Fruit fly (Drosophila melanogaster) whole organism, embryonic: ENCODE data around the gene CG16719.

Experiments used
- Atf3 ChIP-seq: fragments of 200-800 bp; sonication (Bioruptor generic); optimal IDR thresholded peaks from 3 replicates; lab custom pipeline; 2016; ENCODE audit warnings: missing biosample characterization, missing genetic modification characterization
- Atf6 ChIP-seq: fragments of 200-800 bp; sonication (Bioruptor generic); IDR thresholded peaks from 2 replicates; pipeline ENCODE4 v1.3.6; 2022; ENCODE audit warnings: missing biosample characterization, missing genetic modification characterization
- Bdp1 ChIP-seq: fragments of 200-800 bp; sonication (Bioruptor generic); optimal IDR thresholded peaks from 3 replicates; lab custom pipeline; 2016; ENCODE audit warnings: missing biosample characterization, missing genetic modification characterization
- BtbVII ChIP-seq: fragments of 200-800 bp; sonication (Bioruptor generic); optimal IDR thresholded peaks from 3 replicates; lab custom pipeline; 2017; ENCODE audit warnings: missing biosample characterization, mild to moderate bottlenecking, missing genetic modification characterization
- CG10431 ChIP-seq: fragments of 200-800 bp; sonication (Bioruptor generic); optimal IDR thresholded peaks from 3 replicates; lab custom pipeline; 2018; ENCODE audit warnings: missing biosample characterization, mild to moderate bottlenecking, missing genetic modification characterization
- CG12299 ChIP-seq: fragments of 200-800 bp; sonication (Bioruptor generic); optimal IDR thresholded peaks from 2 replicates; lab custom pipeline; 2018; ENCODE audit warnings: missing biosample characterization, mild to moderate bottlenecking, missing genetic modification characterization
- CG13424 ChIP-seq: fragments of 200-800 bp; sonication (Bioruptor generic); optimal IDR thresholded peaks from 2 replicates; lab custom pipeline; 2019; ENCODE audit warnings: missing biosample characterization, mild to moderate bottlenecking, missing genetic modification characterization, moderate library complexity
- CG13775 ChIP-seq: fragments of 200-800 bp; sonication (Bioruptor generic); optimal IDR thresholded peaks from 3 replicates; lab custom pipeline; 2017; ENCODE audit warnings: missing biosample characterization, mild to moderate bottlenecking, missing genetic modification characterization
- CG14860 ChIP-seq: fragments of 200-800 bp; sonication (Bioruptor generic); IDR thresholded peaks from 3 replicates; pipeline ENCODE4 v1.3.6; 2022; ENCODE audit warnings: missing biosample characterization, missing genetic modification characterization; ENCODE audit not compliant: partially characterized antibody
- CG2875 ChIP-seq: fragments of 200-800 bp; sonication (Bioruptor generic); optimal IDR thresholded peaks from 2 replicates; lab custom pipeline; 2017; ENCODE audit warnings: missing biosample characterization, mild to moderate bottlenecking, missing genetic modification characterization, missing genetic modification reagents
- CG4424 ChIP-seq: fragments of 200-800 bp; sonication (Bioruptor generic); optimal IDR thresholded peaks from 3 replicates; lab custom pipeline; 2016; ENCODE audit warnings: missing biosample characterization, missing genetic modification characterization
- CG5180 ChIP-seq: fragments of 200-800 bp; sonication (Bioruptor generic); optimal IDR thresholded peaks from 3 replicates; lab custom pipeline; 2017; ENCODE audit warnings: missing biosample characterization, missing genetic modification characterization, mild to moderate bottlenecking, moderate library complexity, missing genetic modification reagents
- CG6689 ChIP-seq: fragments of 200-800 bp; sonication (Bioruptor generic); IDR thresholded peaks from 2 replicates; pipeline ENCODE4 v1.3.6; 2022; ENCODE audit warnings: missing biosample characterization, missing genetic modification characterization
- CG7271 ChIP-seq: fragments of 200-800 bp; sonication (Bioruptor generic); optimal IDR thresholded peaks from 2 replicates; lab custom pipeline; 2018; ENCODE audit warnings: missing biosample characterization, mild to moderate bottlenecking, missing genetic modification characterization, moderate library complexity
- CG7372 ChIP-seq: fragments of 200-800 bp; sonication (Bioruptor generic); IDR thresholded peaks from 2 replicates; pipeline ENCODE4 v1.3.6; 2022; ENCODE audit warnings: missing biosample characterization, missing genetic modification characterization
- CG8388 ChIP-seq: fragments of 200-800 bp; sonication (Bioruptor generic); optimal IDR thresholded peaks from 2 replicates; lab custom pipeline; 2019; ENCODE audit warnings: missing biosample characterization, mild to moderate bottlenecking, missing genetic modification characterization, moderate library complexity
- CG8765 ChIP-seq: fragments of 200-800 bp; sonication (Bioruptor generic); IDR thresholded peaks from 2 replicates; pipeline ENCODE4 v1.3.6; 2022; ENCODE audit warnings: missing biosample characterization, missing genetic modification characterization
- Dbx ChIP-seq: fragments of 200-800 bp; sonication (Bioruptor generic); IDR thresholded peaks from 3 replicates; pipeline ENCODE4 v1.3.6; 2022; ENCODE audit warnings: missing biosample characterization, missing genetic modification characterization
- Deaf1 ChIP-seq: fragments of 200-800 bp; optimal IDR thresholded peaks from 3 replicates; lab custom pipeline; 2019; ENCODE audit warnings: missing biosample characterization, mild to moderate bottlenecking, missing genetic modification characterization, moderate library complexity
- Dip3 ChIP-seq: fragments of 200-800 bp; sonication (Bioruptor generic); optimal IDR thresholded peaks from 3 replicates; lab custom pipeline; 2016; ENCODE audit warnings: missing biosample characterization, missing genetic modification characterization
- H15 ChIP-seq: fragments of 200-800 bp; sonication (Bioruptor generic); IDR thresholded peaks from 3 replicates; pipeline ENCODE4 v1.3.6; 2022; ENCODE audit warnings: missing biosample characterization, missing genetic modification characterization
- HmgD ChIP-seq: fragments of 200-800 bp; sonication (Bioruptor generic); optimal IDR thresholded peaks from 3 replicates; lab custom pipeline; 2016; ENCODE audit warnings: missing biosample characterization, missing genetic modification characterization
- Max ChIP-seq: fragments of 200-800 bp; sonication (Bioruptor generic); optimal IDR thresholded peaks from 2 replicates; lab custom pipeline; 2016; ENCODE audit warnings: missing biosample characterization, mild to moderate bottlenecking, missing genetic modification characterization
- NK7.1 ChIP-seq: fragments of 200-800 bp; sonication (Bioruptor generic); optimal IDR thresholded peaks from 3 replicates; lab custom pipeline; 2016; ENCODE audit warnings: missing biosample characterization, missing genetic modification characterization
- Opbp ChIP-seq: fragments of 200-800 bp; sonication (Bioruptor generic); IDR thresholded peaks from 3 replicates; pipeline ENCODE4 v1.3.6; 2022; ENCODE audit warnings: missing biosample characterization, missing genetic modification characterization; ENCODE audit not compliant: partially characterized antibody
- Scr ChIP-seq: fragments of 200-800 bp; sonication (Bioruptor generic); IDR thresholded peaks from 2 replicates; pipeline ENCODE4 v1.3.6; 2022; ENCODE audit warnings: missing biosample characterization, missing genetic modification characterization; ENCODE audit not compliant: partially characterized antibody
- Sin3A ChIP-seq: fragments of >200 bp; optimal IDR thresholded peaks from 2 replicates; lab custom pipeline; 2018
- Sry-β ChIP-seq: fragments of 200-800 bp; sonication (Bioruptor generic); optimal IDR thresholded peaks from 2 replicates; lab custom pipeline; 2018; ENCODE audit warnings: missing biosample characterization, mild to moderate bottlenecking, missing genetic modification characterization, moderate library complexity
- Trl ChIP-seq, 3 experiments: fragments of >200 bp in 2 of 3; fragments of 200-800 bp in 1 of 3; sonication (Bioruptor generic) in 1 of 3; optimal IDR thresholded peaks; 2 replicates in 1 of 3; 3 replicates in 2 of 3; lab custom pipeline; 2016 to 2017; ENCODE audit warnings: missing biosample characterization in 1 of 3, missing genetic modification characterization in 1 of 3
- Vsx1 ChIP-seq: fragments of 200-800 bp; sonication (Bioruptor generic); optimal IDR thresholded peaks from 2 replicates; lab custom pipeline; 2017; ENCODE audit warnings: missing biosample characterization, mild to moderate bottlenecking, missing genetic modification characterization, missing genetic modification reagents
- bigmax ChIP-seq: fragments of 200-800 bp; sonication (Bioruptor generic); optimal IDR thresholded peaks from 2 replicates; lab custom pipeline; 2018; ENCODE audit warnings: missing biosample characterization, mild to moderate bottlenecking, missing genetic modification characterization
- cg ChIP-seq: fragments of 200-800 bp; sonication (Bioruptor generic); optimal IDR thresholded peaks from 3 replicates; lab custom pipeline; 2019; ENCODE audit warnings: missing biosample characterization, mild to moderate bottlenecking, missing genetic modification characterization, moderate library complexity
- chif ChIP-seq, 2 experiments: fragments of 200-800 bp; sonication (Bioruptor generic); optimal IDR thresholded peaks; 3 replicates each; lab custom pipeline; 2016; ENCODE audit warnings: missing biosample characterization in 2 of 2, missing genetic modification characterization in 2 of 2
- chinmo ChIP-seq: fragments of 200-800 bp; sonication (Bioruptor generic); IDR thresholded peaks from 4 replicates; pipeline ENCODE4 v1.3.6; 2022; ENCODE audit warnings: missing biosample characterization, missing genetic modification characterization; ENCODE audit not compliant: partially characterized antibody
- croc ChIP-seq: fragments of 200-800 bp; sonication (Bioruptor generic); conservative IDR thresholded peaks from 3 replicates; pipeline ENCODE4 v1.3.6; 2022; ENCODE audit warnings: missing biosample characterization, missing genetic modification characterization
- dysf ChIP-seq: fragments of 200-800 bp; sonication (Bioruptor generic); IDR thresholded peaks from 3 replicates; pipeline ENCODE4 v1.3.6; 2022; ENCODE audit warnings: missing biosample characterization, missing genetic modification characterization
- fu2 ChIP-seq: fragments of 200-800 bp; sonication (Bioruptor generic); optimal IDR thresholded peaks from 2 replicates; lab custom pipeline; 2016; ENCODE audit warnings: missing biosample characterization, missing genetic modification characterization
- hb ChIP-seq: fragments of 200-800 bp; sonication (Bioruptor generic); IDR thresholded peaks from 3 replicates; pipeline ENCODE4 v1.3.6; 2022; ENCODE audit warnings: missing biosample characterization, missing genetic modification characterization; ENCODE audit not compliant: partially characterized antibody
- her ChIP-seq: fragments of 200-800 bp; sonication (Bioruptor generic); optimal IDR thresholded peaks from 2 replicates; lab custom pipeline; 2016; ENCODE audit warnings: missing biosample characterization, missing genetic modification characterization
- kay ChIP-seq: fragments of 200-800 bp; sonication (Bioruptor generic); optimal IDR thresholded peaks from 2 replicates; lab custom pipeline; 2016; ENCODE audit warnings: missing biosample characterization, missing genetic modification characterization
- mirr ChIP-seq: fragments of 200-800 bp; sonication (Bioruptor generic); optimal IDR thresholded peaks from 3 replicates; lab custom pipeline; 2018; ENCODE audit warnings: missing biosample characterization, mild to moderate bottlenecking, missing genetic modification characterization
- nerfin-2 ChIP-seq: fragments of 200-800 bp; sonication (Bioruptor generic); IDR thresholded peaks from 2 replicates; pipeline ENCODE4 v1.3.6; 2022; ENCODE audit warnings: missing biosample characterization, missing genetic modification characterization; ENCODE audit not compliant: partially characterized antibody
- sens ChIP-seq: fragments of 200-800 bp; sonication (Bioruptor generic); peaks from one replicate; lab custom pipeline; 2016; ENCODE audit warnings: missing biosample characterization, missing genetic modification characterization
- toy ChIP-seq: fragments of 200-800 bp; sonication (Bioruptor generic); IDR thresholded peaks from 2 replicates; pipeline ENCODE4 v1.3.6; 2022; ENCODE audit warnings: missing biosample characterization, missing genetic modification characterization
- wdn ChIP-seq: fragments of 200-800 bp; sonication (Bioruptor generic); IDR thresholded peaks from 2 replicates; pipeline ENCODE4 v1.3.6; 2022; ENCODE audit warnings: missing biosample characterization, missing genetic modification characterization
- zfh2 ChIP-seq: fragments of 200-800 bp; sonication (Bioruptor generic); optimal IDR thresholded peaks from 2 replicates; lab custom pipeline; 2016; ENCODE audit warnings: missing biosample characterization, missing genetic modification characterization

Gene CG16719

dm6 chr3L:9688674-9689073 is 3.7 kb downstream of the CG16719 start:
- TF ChIP-seq sens (GFP tag; lab: Kevin White, UChicago) (peak; percentile 29), Dbx (GFP tag; lab: Robert Waterston, UW) (no peak)

- no peak for TF ChIP-seq Opbp (GFP tag; lab: Robert Waterston, UW)
- 0 out of 2 replicates have a peak, but pooled peaks have one; percentile 37 for TF ChIP-seq Atf6 (GFP tag; lab: Robert Waterston, UW)
- peak in 1 of 2 experiments; percentile 5 for TF ChIP-seq Trl (optimal IDR thresholded peaks at IDR 0.05; lab: Kevin White, UChicago)
- TF ChIP-seq Trl (GFP tag; optimal IDR thresholded peaks at IDR 0.05; lab: Kevin White, UChicago), result no peak
- peak; percentile 17 for TF ChIP-seq cg
- no peak for TF ChIP-seq HmgD (GFP tag; lab: Kevin White, UChicago)
- TF ChIP-seq CG7372, result peak; percentile 59; the same call in 1 of the 2 replicates
- no peak for TF ChIP-seq zfh2 (GFP tag; lab: Kevin White, UChicago)
- no peak for TF ChIP-seq mirr (GFP tag; lab: Kevin White, UChicago)
- no peak for TF ChIP-seq Deaf1
- TF ChIP-seq chif (GFP tag; optimal IDR thresholded peaks at IDR 0.05; lab: Kevin White, UChicago), result no peak
- no peak for TF ChIP-seq Sin3A (lab: Kevin White, UChicago)
- 0 out of 4 replicates have a peak, but pooled peaks have one; percentile 23 for TF ChIP-seq chinmo (GFP tag; lab: Robert Waterston, UW)
Measured at dm6 chr3L:9689809-9690208, 4.8 kb downstream of the CG16719 start.

dm6 chr3L:9690798-9691475 is 6.0 kb downstream of the CG16719 start:
- peak; percentile 53 for TF ChIP-seq CG13424 (tag; lab: Kevin White, UChicago)
- TF ChIP-seq NK7.1 (GFP tag; lab: Kevin White, UChicago), result no peak
- no peak for TF ChIP-seq sens (GFP tag; lab: Kevin White, UChicago)
- no peak for TF ChIP-seq fu2
- no peak for TF ChIP-seq H15
- TF ChIP-seq hb, result no peak
- no peak for TF ChIP-seq CG14860
- TF ChIP-seq wdn, result no peak
- TF ChIP-seq her (GFP tag; lab: Kevin White, UChicago), result no peak
- peak; percentile 18 for TF ChIP-seq BtbVII (GFP tag; lab: Kevin White, UChicago)
- no peak for TF ChIP-seq Scr
- TF ChIP-seq CG10431, result no peak
- TF ChIP-seq nerfin-2 (GFP tag; lab: Robert Waterston, UW), result no peak
- TF ChIP-seq Atf3 (GFP tag; lab: Kevin White, UChicago), result no peak
- TF ChIP-seq CG2875 (GFP tag; lab: Kevin White, UChicago), result no peak
- TF ChIP-seq dysf (GFP tag; lab: Robert Waterston, UW), result peak; percentile 40; the same call in 2 of the 3 replicates
- TF ChIP-seq toy (GFP tag; lab: Robert Waterston, UW), result no peak
- no peak for TF ChIP-seq CG4424 (GFP tag; lab: Kevin White, UChicago)
- TF ChIP-seq CG12299, result no peak
- TF ChIP-seq bigmax, result no peak
- peak; percentile 29 for TF ChIP-seq Dip3 (GFP tag; lab: Kevin White, UChicago)
- TF ChIP-seq zfh2 (GFP tag; lab: Kevin White, UChicago), result no peak
- no peak for TF ChIP-seq CG8388 (GFP tag; lab: Kevin White, UChicago)
- no peak for TF ChIP-seq Bdp1
- no peak for TF ChIP-seq CG5180 (GFP tag; lab: Kevin White, UChicago)
- TF ChIP-seq croc, result no peak
- TF ChIP-seq CG6689 (GFP tag; lab: Robert Waterston, UW), result peak; percentile 13; the same call in 1 of the 2 replicates
- no peak for TF ChIP-seq kay
- no peak for TF ChIP-seq CG7271 (tag; lab: Kevin White, UChicago)
- no peak for TF ChIP-seq CG8765 (GFP tag; lab: Robert Waterston, UW)
- TF ChIP-seq CG13775, result no peak
- TF ChIP-seq Max, result no peak
- no peak for TF ChIP-seq Sry-β (GFP tag; lab: Kevin White, UChicago)
- no peak for TF ChIP-seq Vsx1
